Fruit fly (Drosophila melanogaster): ENCODE data around the gene MEP-1.

MEP-1 gene

DNA sequence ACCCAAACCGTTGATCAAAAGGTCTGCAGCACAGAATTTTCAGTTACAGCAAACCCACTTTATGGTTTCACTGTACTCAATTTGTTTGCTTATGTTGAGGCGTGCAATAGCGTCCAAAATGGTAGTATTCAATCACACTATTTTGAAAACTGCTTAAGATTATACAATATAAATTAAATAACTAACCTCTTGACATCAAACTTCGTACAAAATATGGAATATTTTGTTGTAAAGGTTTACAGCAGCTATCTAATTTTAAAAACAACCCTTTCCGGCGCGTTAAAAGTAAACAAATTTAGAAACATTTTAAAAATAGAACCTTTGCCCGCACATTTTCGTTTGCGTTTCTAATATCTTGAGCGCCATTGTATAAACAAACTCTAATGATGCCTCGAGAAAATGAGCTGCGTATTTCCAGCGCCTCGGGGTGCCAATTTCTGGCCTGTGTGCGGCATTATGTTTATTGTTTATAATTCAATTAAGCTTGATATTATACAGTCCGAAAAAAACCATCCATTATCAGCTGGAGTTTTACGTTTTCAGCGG lies 40.7 kb upstream of the MEP-1 start:
- TF ChIP-seq noc (tag; optimal IDR thresholded peaks at IDR 0.05): no peak

dm6 chr3L:2595481-2595880 lies 36.0 kb upstream of the MEP-1 start, which contains the start of gene CG16984:
TSS of gene CG16984 (plus strand) at chr3L:2595781.
- TF ChIP-seq noc (tag; optimal IDR thresholded peaks at IDR 0.05): no peak

DNA sequence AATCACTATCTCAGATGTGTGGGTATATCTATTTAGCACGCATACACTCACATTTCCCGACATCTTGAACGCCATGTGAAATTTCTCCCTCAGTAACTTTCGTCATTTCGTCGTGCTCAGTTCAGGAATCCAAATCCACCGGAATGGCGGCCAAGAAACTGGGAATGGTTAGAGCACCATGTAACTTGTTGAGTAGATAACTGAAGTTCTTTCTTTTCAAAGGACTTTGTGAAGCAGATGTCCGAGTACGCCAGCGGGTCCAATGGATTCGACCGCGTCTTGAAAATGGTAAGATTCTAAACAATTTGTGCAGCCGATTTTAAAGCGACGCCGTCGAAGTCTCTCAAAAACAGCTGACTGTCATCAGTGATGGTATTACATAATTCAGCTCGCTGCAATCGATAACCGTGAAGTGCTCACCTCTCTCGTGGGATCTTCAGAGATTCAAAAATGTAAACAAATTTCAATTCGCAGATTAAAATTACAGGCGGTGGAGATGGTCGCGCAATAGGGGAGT lies 32.2 kb upstream of the MEP-1 start, which contains the start of the genes CG16985 and CG12182:
TSS of gene CG16985 (plus strand) at position 84 of the 517 bp plus-strand sequence.
TSS of gene CG12182 (minus strand) at position 366 of the 517 bp plus-strand sequence.
- TF ChIP-seq noc (tag; optimal IDR thresholded peaks at IDR 0.05): no peak

DNA sequence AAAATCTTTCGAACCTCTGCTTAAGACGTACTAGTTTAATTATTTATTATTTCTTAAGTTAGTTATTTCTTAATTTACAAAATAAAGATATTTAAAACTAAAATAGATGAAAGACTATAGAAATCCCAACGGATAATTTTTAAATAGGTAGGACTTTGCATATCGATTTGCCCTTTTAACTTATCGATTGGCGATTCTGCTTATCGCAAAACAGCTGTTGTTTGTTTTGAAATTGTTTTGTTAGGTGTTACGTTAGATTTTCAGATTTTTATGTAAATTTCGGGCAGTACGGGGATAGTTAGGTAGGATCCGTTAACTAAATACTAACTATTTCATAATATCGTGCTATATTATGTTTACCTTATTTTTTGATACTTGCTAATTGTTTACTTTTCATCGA lies 31.4 kb upstream of the MEP-1 start, which contains the start of gene CG16986:
TSS of gene CG16986 (plus strand) at position 188 of the 400 bp plus-strand sequence.
- TF ChIP-seq noc (tag; optimal IDR thresholded peaks at IDR 0.05): no peak

DNA sequence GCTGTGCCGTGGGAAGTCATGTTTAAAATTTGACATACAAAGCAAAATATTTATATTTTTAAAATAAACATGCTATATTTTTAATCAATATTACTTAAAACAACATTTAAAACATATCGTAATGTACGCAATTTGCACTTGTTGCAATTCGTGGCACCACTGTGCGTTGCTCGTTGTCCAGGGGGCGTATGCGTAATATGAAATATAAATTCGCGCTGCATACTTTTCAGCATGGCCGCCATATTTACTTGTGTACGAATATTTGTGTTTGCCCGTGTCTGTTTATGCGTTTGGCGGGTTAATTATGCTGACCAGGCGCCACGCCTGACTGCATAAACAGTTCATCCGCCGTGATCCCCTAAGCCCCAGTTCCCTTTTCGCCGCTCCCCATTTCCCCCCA lies 22.7 kb upstream of the MEP-1 start:
- TF ChIP-seq noc (tag; optimal IDR thresholded peaks at IDR 0.05): no peak

DNA sequence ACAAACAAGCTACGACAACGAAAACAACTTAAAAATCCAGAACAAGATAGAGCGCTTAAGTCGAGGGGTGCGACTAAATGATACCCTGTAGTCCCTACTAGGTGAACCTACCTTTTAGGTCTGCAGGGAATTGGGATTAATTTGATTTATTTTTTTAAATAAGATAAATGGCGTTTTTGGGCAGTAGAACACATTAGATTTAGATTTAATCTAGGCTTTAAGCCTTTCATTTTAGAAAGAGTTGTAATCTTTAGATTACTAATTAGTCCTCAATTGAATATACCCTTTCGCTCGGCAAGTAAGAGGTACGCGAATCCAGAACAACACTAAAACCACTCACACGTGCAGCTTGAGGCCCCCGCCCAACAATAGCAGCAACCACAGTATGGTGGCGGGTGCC lies 17.3 kb upstream of the MEP-1 start:
- no peak for TF ChIP-seq noc (tag; optimal IDR thresholded peaks at IDR 0.05)

DNA sequence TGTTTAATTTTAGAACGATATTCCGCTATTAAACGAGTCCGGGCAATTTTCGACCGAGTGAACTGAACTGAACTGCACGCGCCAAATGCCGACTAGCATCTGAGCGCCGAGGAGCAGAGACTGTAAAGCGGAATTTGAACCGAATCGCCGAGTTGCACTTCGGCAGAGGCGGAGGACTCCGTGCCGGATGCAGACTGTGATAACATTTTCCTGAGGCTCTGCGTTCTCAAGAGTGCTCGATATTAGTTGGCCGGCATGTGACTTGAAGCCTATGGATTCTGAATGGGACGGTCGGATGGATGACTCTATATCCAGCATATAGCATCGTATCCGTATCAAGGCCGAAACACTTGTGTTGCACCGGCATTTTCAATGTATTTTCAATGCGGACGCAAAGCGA lies 1.6 kb upstream of the MEP-1 start, which contains the start of gene Pxn:
TSS of gene Pxn (minus strand) at position 101 of the 400 bp plus-strand sequence.
- TF ChIP-seq noc (tag; optimal IDR thresholded peaks at IDR 0.05): no peak

dm6 chr3L:2632048-2632762 lies 690 bp downstream of the MEP-1 start:
- no peak for TF ChIP-seq noc (tag; optimal IDR thresholded peaks at IDR 0.05)

- no peak for TF ChIP-seq noc (tag; optimal IDR thresholded peaks at IDR 0.05)
Measured at dm6 chr3L:2632763-2633100, 1.2 kb downstream of the MEP-1 start.

- TF ChIP-seq noc (tag; optimal IDR thresholded peaks at IDR 0.05): peak; percentile 62
Measured at dm6 chr3L:2634929-2635799, 3.6 kb downstream of the MEP-1 start.

- no peak for TF ChIP-seq noc (tag; optimal IDR thresholded peaks at IDR 0.05)
Measured at dm6 chr3L:2636023-2636968, 4.8 kb downstream of the MEP-1 start.

dm6 chr3L:2643324-2643723 lies 11.8 kb downstream of the MEP-1 start, which contains the start of gene CG14949:
TSS of gene CG14949 (minus strand) at chr3L:2643424.
- no peak for TF ChIP-seq noc (tag; optimal IDR thresholded peaks at IDR 0.05)

dm6 chr3L:2645068-2645467 lies 13.6 kb downstream of the MEP-1 start, which contains the start of gene CG1143:
TSS of gene CG1143 (plus strand) at chr3L:2645368.
- no peak for TF ChIP-seq noc (tag; optimal IDR thresholded peaks at IDR 0.05)

DNA sequence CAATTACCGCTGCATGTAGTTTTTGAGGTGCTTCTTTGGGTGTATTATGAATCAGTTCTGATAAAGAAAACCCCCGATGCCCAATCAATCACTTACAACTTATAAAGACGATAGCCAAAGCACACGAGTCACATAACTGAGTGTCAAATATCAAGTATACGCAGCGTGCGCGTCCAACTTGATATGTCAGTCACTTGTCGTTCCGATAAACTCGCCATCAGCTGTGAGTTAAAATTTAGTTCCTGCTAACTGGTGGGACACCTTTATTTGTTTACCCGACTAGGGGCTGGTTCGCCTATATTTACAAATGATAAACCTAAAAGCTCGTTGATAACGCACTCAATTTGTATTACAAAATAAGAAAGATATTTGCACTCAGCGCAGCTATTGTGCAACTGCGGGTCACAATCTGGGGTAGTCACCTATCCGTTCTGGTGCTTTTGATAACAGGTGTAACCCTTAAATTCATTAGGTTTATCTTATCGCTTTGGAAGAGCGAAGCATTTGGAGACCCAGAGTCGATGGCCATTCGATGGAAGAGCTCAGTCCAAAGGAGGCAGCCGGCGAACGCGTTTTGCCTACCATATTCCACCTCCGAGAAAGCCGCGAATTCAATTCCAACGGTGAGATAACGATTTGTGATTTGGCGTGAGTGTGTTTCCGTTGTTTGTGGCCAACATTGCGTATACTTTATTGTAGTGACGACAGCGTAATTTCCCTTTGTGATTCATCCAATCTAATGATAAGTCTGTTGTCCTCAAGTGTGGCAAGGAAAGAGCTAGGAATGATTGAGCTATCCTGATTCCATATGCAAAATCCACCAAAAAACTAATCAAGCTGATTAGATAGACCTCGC lies 16.2 kb downstream of the MEP-1 start, which contains the start of gene CG1246:
TSS of gene CG1246 (plus strand) at position 526 of the 856 bp plus-strand sequence.
- peak; percentile 68 for TF ChIP-seq noc (tag; optimal IDR thresholded peaks at IDR 0.05)
